Worm (Caenorhabditis elegans) whole organism, young adult: ENCODE results near the gene K04E7.1.

ENCODE experiments used
- F22D6.2 ChIP-seq: sonication (generic microtip); optimal IDR thresholded peaks from 2 replicates; lab custom pipeline; 2016; ENCODE audit warnings: mild to moderate bottlenecking, missing genetic modification characterization, missing compliant biosample characterization
- F55B11.4 ChIP-seq: sonication (generic microtip); optimal IDR thresholded peaks from 2 replicates; lab custom pipeline; 2016; ENCODE audit warnings: missing compliant biosample characterization, missing genetic modification characterization, borderline replicate concordance; ENCODE audit not compliant: insufficient read depth
- ama-1 ChIP-seq, 3 experiments: fragments of 150-350 bp in 1 of 3; sonication (generic microtip) in 2 of 3; optimal IDR thresholded peaks; 2 replicates each; lab custom pipeline; 2014 to 2018; ENCODE audit warnings: missing biosample characterization in 2 of 3, missing genetic modification characterization in 2 of 3, missing genetic modification reagents in 2 of 3
- attf-3 ChIP-seq: fragments of 200-800 bp; sonication (Bioruptor generic); conservative IDR thresholded peaks from 2 replicates; pipeline ENCODE4 v1.3.6; 2022; ENCODE audit warnings: missing genetic modification reagents, missing genetic modification characterization, missing compliant biosample characterization
- ccch-3 ChIP-seq: fragments of 200-800 bp; sonication (Bioruptor generic); optimal IDR thresholded peaks from 2 replicates; lab custom pipeline; 2018; ENCODE audit warnings: mild to moderate bottlenecking, missing genetic modification characterization, missing compliant biosample characterization
- hlh-12 ChIP-seq: sonication (generic microtip); optimal IDR thresholded peaks from 2 replicates; lab custom pipeline; 2016; ENCODE audit warnings: missing genetic modification characterization, missing compliant biosample characterization
- lsy-27 ChIP-seq: sonication (generic microtip); optimal IDR thresholded peaks from 2 replicates; lab custom pipeline; 2017; ENCODE audit warnings: missing genetic modification characterization, mild to moderate bottlenecking, missing compliant biosample characterization, antibody characterized with exemption, missing genotype, borderline replicate concordance; ENCODE audit not compliant: insufficient read depth
- nfya-1 ChIP-seq: sonication (generic microtip); optimal IDR thresholded peaks from 2 replicates; lab custom pipeline; 2017; ENCODE audit warnings: antibody characterized with exemption, missing compliant biosample characterization, missing genetic modification characterization, borderline replicate concordance; ENCODE audit not compliant: insufficient read depth
- nhr-120 ChIP-seq: fragments of 200-800 bp; sonication (Bioruptor generic); IDR thresholded peaks from 2 replicates; pipeline ENCODE4 v1.3.6; 2022; ENCODE audit warnings: missing genetic modification characterization, missing compliant biosample characterization
- pha-4 ChIP-seq: fragments of 150-350 bp; sonication (generic microtip); optimal IDR thresholded peaks from 2 replicates; lab custom pipeline; 2014; ENCODE audit warnings: missing biosample characterization, missing genetic modification reagents, missing genetic modification characterization
- sdz-38 ChIP-seq: sonication (generic microtip); optimal IDR thresholded peaks from 2 replicates; lab custom pipeline; 2016; ENCODE audit warnings: missing genotype, missing genetic modification characterization, missing compliant biosample characterization
- snpc-4 ChIP-seq, 5 experiments: fragments of 150-350 bp in 1 of 5; sonication (generic microtip) in 4 of 5; optimal IDR thresholded peaks; 2 replicates each; lab custom pipeline; 2014 to 2018; ENCODE audit warnings: missing genetic modification characterization in 5 of 5, missing biosample characterization in 3 of 5, antibody characterized with exemption in 2 of 5, mild to moderate bottlenecking in 2 of 5, missing compliant biosample characterization in 2 of 5, missing genotype in 2 of 5, moderate library complexity in 2 of 5, missing genetic modification reagents in 1 of 5
- unc-130 ChIP-seq: sonication (generic microtip); optimal IDR thresholded peaks from 2 replicates; lab custom pipeline; 2016; ENCODE audit warnings: missing genetic modification reagents, missing genetic modification characterization, missing compliant biosample characterization

- TF ChIP-seq lsy-27 (tag; lab: Kevin White, UChicago) (no peak), snpc-4 (GFP tag; optimal IDR thresholded peaks at IDR 0.05; lab: Kevin White, UChicago) (no peak), snpc-4 (tag; optimal IDR thresholded peaks at IDR 0.05; lab: Kevin White, UChicago) (no peak), pha-4 (no peak), ccch-3 (GFP tag; lab: Kevin White, UChicago) (no peak), nfya-1 (tag; lab: Kevin White, UChicago) (no peak), F22D6.2 (no peak), attf-3 (GFP tag; lab: Robert Waterston, UW) (no peak), nhr-120 (no peak), unc-130 (GFP tag; lab: Kevin White, UChicago) (no peak), hlh-12 (tag; lab: Kevin White, UChicago) (no peak), ama-1 (optimal IDR thresholded peaks at IDR 0.05; lab: Kevin White, UChicago) (no peak), ama-1 (GFP tag; optimal IDR thresholded peaks at IDR 0.05; lab: Kevin White, UChicago) (no peak), F55B11.4 (no peak), sdz-38 (tag; lab: Kevin White, UChicago) (no peak)
Observed at ce11 chrX:6467462-6467861, 5.6 kb downstream of the K04E7.1 start, which contains the start of gene C15B12.3.
